Fruit fly (Drosophila melanogaster) whole organism, embryonic: ENCODE measurements around the gene CG12279.

Experiments used
- Ada2b ChIP-seq: fragments of 200-800 bp; sonication (Bioruptor generic); IDR thresholded peaks from 2 replicates; pipeline ENCODE4 v1.3.6; 2022; ENCODE audit warnings: missing biosample characterization, missing genetic modification characterization
- CG10209 ChIP-seq: fragments of 200-800 bp; sonication (Bioruptor generic); optimal IDR thresholded peaks from 3 replicates; lab custom pipeline; 2017; ENCODE audit warnings: missing biosample characterization, mild to moderate bottlenecking, missing genetic modification characterization, missing genetic modification reagents
- CG11456 ChIP-seq: fragments of 200-800 bp; sonication (Bioruptor generic); IDR thresholded peaks from 3 replicates; pipeline ENCODE4 v1.3.6; 2022; ENCODE audit warnings: missing biosample characterization, missing genetic modification characterization
- CG30431 ChIP-seq: fragments of 200-800 bp; sonication (Bioruptor generic); optimal IDR thresholded peaks from 2 replicates; lab custom pipeline; 2017; ENCODE audit warnings: missing biosample characterization, missing genetic modification characterization
- CG4424 ChIP-seq: fragments of 200-800 bp; sonication (Bioruptor generic); optimal IDR thresholded peaks from 3 replicates; lab custom pipeline; 2016; ENCODE audit warnings: missing biosample characterization, missing genetic modification characterization
- CG6689 ChIP-seq: fragments of 200-800 bp; sonication (Bioruptor generic); IDR thresholded peaks from 2 replicates; pipeline ENCODE4 v1.3.6; 2022; ENCODE audit warnings: missing biosample characterization, missing genetic modification characterization
- CG7372 ChIP-seq: fragments of 200-800 bp; sonication (Bioruptor generic); IDR thresholded peaks from 2 replicates; pipeline ENCODE4 v1.3.6; 2022; ENCODE audit warnings: missing biosample characterization, missing genetic modification characterization
- CG7786 ChIP-seq: fragments of 200-800 bp; sonication (Bioruptor generic); optimal IDR thresholded peaks from 2 replicates; lab custom pipeline; 2016; ENCODE audit warnings: missing biosample characterization, missing genetic modification characterization
- E2f2 ChIP-seq: fragments of 200-800 bp; sonication (Bioruptor generic); IDR thresholded peaks from 2 replicates; pipeline ENCODE4 v1.3.6; 2022; ENCODE audit warnings: missing biosample characterization, missing genetic modification characterization
- Ets65A ChIP-seq: fragments of 200-800 bp; sonication (Bioruptor generic); peaks from one replicate; lab custom pipeline; 2016; ENCODE audit warnings: missing biosample characterization, missing genetic modification characterization
- Kr ChIP-seq: fragments of 200-800 bp; sonication (Bioruptor generic); optimal IDR thresholded peaks from 2 replicates; lab custom pipeline; 2017; ENCODE audit warnings: missing biosample characterization, mild to moderate bottlenecking, missing genetic modification characterization
- Myb ChIP-seq: fragments of 200-800 bp; sonication (Bioruptor generic); optimal IDR thresholded peaks from 2 replicates; lab custom pipeline; 2016; ENCODE audit warnings: missing biosample characterization, missing genetic modification characterization
- Sin3A ChIP-seq: fragments of >200 bp; optimal IDR thresholded peaks from 2 replicates; lab custom pipeline; 2018
- ab ChIP-seq: fragments of 200-800 bp; sonication (Bioruptor generic); optimal IDR thresholded peaks from 2 replicates; lab custom pipeline; 2016; ENCODE audit warnings: missing biosample characterization, missing genetic modification characterization
- klu ChIP-seq: fragments of 200-800 bp; sonication (Bioruptor generic); IDR thresholded peaks from 2 replicates; pipeline ENCODE4 v1.3.6; 2022; ENCODE audit warnings: missing biosample characterization, missing genetic modification characterization
- otp ChIP-seq: fragments of 200-800 bp; sonication (Bioruptor generic); IDR thresholded peaks from 3 replicates; pipeline ENCODE4, ENCODE4 v1.3.6; 2022; ENCODE audit warnings: missing biosample characterization, missing genetic modification characterization
- p53 ChIP-seq: fragments of 200-800 bp; sonication (Bioruptor generic); optimal IDR thresholded peaks from 2 replicates; lab custom pipeline; 2016; ENCODE audit warnings: missing biosample characterization, missing genetic modification characterization
- pzg ChIP-seq: fragments of 200-800 bp; sonication (Bioruptor generic); optimal IDR thresholded peaks from 3 replicates; lab custom pipeline; 2018; ENCODE audit warnings: missing biosample characterization, mild to moderate bottlenecking, missing genetic modification characterization, moderate library complexity
- salm ChIP-seq: fragments of 200-800 bp; sonication (Bioruptor generic); optimal IDR thresholded peaks from 2 replicates; lab custom pipeline; 2018; ENCODE audit warnings: missing biosample characterization, mild to moderate bottlenecking, missing genetic modification characterization
- schlank ChIP-seq: fragments of 200-800 bp; sonication (Bioruptor generic); optimal IDR thresholded peaks from 2 replicates; lab custom pipeline; 2018; ENCODE audit warnings: missing biosample characterization, mild to moderate bottlenecking, missing genetic modification characterization
- scrt ChIP-seq: fragments of 200-800 bp; sonication (Bioruptor generic); optimal IDR thresholded peaks from 2 replicates; lab custom pipeline; 2018; ENCODE audit warnings: missing biosample characterization, mild to moderate bottlenecking, missing genetic modification characterization, moderate library complexity
- sqz ChIP-seq: fragments of 200-800 bp; sonication (Bioruptor generic); optimal IDR thresholded peaks from 3 replicates; lab custom pipeline; 2018; ENCODE audit warnings: missing biosample characterization, mild to moderate bottlenecking, missing genetic modification characterization
- stc ChIP-seq: fragments of 200-800 bp; sonication (Bioruptor generic); IDR thresholded peaks from 2 replicates; pipeline ENCODE4 v1.3.6; 2022; ENCODE audit warnings: missing biosample characterization, missing genetic modification characterization
- zen ChIP-seq: fragments of 200-800 bp; sonication (Bioruptor generic); optimal IDR thresholded peaks from 3 replicates; lab custom pipeline; 2018; ENCODE audit warnings: missing biosample characterization, mild to moderate bottlenecking, missing genetic modification characterization, moderate library complexity

The CG12279 gene

DNA sequence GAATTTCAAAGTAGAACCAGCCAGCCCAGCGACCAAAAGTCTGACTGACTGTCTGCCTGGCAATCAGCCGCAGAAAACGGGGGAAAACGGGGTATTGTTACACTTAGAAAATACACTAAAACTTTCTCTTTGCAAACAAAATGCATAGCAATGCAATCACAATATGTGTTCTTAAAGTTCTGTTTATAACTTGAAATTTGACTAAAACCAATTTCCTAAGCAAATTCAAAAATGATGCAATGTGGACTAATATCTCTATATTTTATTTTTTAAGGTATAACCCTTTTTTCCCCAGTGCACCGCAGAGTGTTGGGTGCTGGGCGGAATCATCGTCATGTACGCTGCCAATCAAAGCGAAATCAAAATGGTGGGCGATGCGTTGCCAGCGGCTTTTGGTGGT is 46.1 kb downstream of the CG12279 start (continued):
- peak; percentile 9; the same call in 1 of the 2 replicates for TF ChIP-seq CG6689 (GFP tag; lab: Robert Waterston, UW)
- TF ChIP-seq Ets65A (GFP tag; lab: Kevin White, UChicago) = peak; percentile 28
- TF ChIP-seq CG7786 (GFP tag; lab: Kevin White, UChicago) = no peak
- peak; percentile 24 for TF ChIP-seq CG10209 (GFP tag; lab: Kevin White, UChicago)
- no peak for TF ChIP-seq Kr (GFP tag; lab: Kevin White, UChicago)
- no peak for TF ChIP-seq sqz (GFP tag; lab: Kevin White, UChicago)
- no peak for TF ChIP-seq stc (GFP tag; lab: Robert Waterston, UW)
- TF ChIP-seq schlank = no peak
- no peak for TF ChIP-seq E2f2 (GFP tag; lab: Robert Waterston, UW)
- no peak for TF ChIP-seq otp (GFP tag; lab: Robert Waterston, UW)
- no peak for TF ChIP-seq p53 (GFP tag; lab: Kevin White, UChicago)
- TF ChIP-seq CG7372 (GFP tag; lab: Robert Waterston, UW) = no peak
- no peak for TF ChIP-seq klu (GFP tag; lab: Robert Waterston, UW)
- no peak for TF ChIP-seq CG11456
- no peak for TF ChIP-seq ab (GFP tag; lab: Kevin White, UChicago)
- no peak for TF ChIP-seq pzg (GFP tag; lab: Kevin White, UChicago)
- no peak for TF ChIP-seq Sin3A
- TF ChIP-seq zen (tag; lab: Kevin White, UChicago) = no peak
- TF ChIP-seq Ada2b (GFP tag; lab: Robert Waterston, UW) = peak; percentile 41; the same call in 1 of the 2 replicates
- no peak for TF ChIP-seq Myb (GFP tag; lab: Kevin White, UChicago)
- no peak for TF ChIP-seq CG4424 (GFP tag; lab: Kevin White, UChicago)
- TF ChIP-seq CG30431 = no peak
- TF ChIP-seq salm (tag; lab: Kevin White, UChicago) = no peak
- no peak for TF ChIP-seq scrt (GFP tag; lab: Kevin White, UChicago)
